Worm (Caenorhabditis elegans) whole organism, mixed stage, embryonic: ENCODE measurements around the gene zip-2.

ENCODE experiments used
- ces-1 ChIP-seq: fragments of 150-350 bp; optimal IDR thresholded peaks from 2 replicates; lab custom pipeline; 2014; ENCODE audit warnings: missing biosample characterization, missing genetic modification reagents, missing genetic modification characterization
- drap-1 ChIP-seq: fragments of 200-800 bp; sonication (Bioruptor generic); optimal IDR thresholded peaks from 3 replicates; lab custom pipeline; 2018; ENCODE audit warnings: mild to moderate bottlenecking, missing genetic modification characterization, missing compliant biosample characterization
- elt-3 ChIP-seq: fragments of 150-350 bp; optimal IDR thresholded peaks from 2 replicates; lab custom pipeline; 2014; ENCODE audit warnings: missing biosample characterization, missing genetic modification characterization
- flh-1 ChIP-seq: fragments of 200-800 bp; sonication (Bioruptor generic); optimal IDR thresholded peaks from 2 replicates; lab custom pipeline; 2018; ENCODE audit warnings: mild to moderate bottlenecking, missing genetic modification characterization, moderate library complexity, missing compliant biosample characterization
- lsy-2 ChIP-seq: fragments of 150-350 bp; optimal IDR thresholded peaks from 2 replicates; lab custom pipeline; 2014; ENCODE audit warnings: missing biosample characterization, missing genetic modification characterization
- mab-5 ChIP-seq: fragments of 150-350 bp; optimal IDR thresholded peaks from 2 replicates; lab custom pipeline; 2014; ENCODE audit warnings: missing biosample characterization, missing genetic modification characterization
- nhr-12 ChIP-seq: fragments of 150-350 bp; optimal IDR thresholded peaks from 2 replicates; lab custom pipeline; 2014; ENCODE audit warnings: missing biosample characterization, missing genetic modification characterization
- nhr-28 ChIP-seq: fragments of 150-350 bp; optimal IDR thresholded peaks from 2 replicates; lab custom pipeline; 2014; ENCODE audit warnings: missing biosample characterization, missing genetic modification characterization
- unc-120 ChIP-seq: sonication (generic microtip); optimal IDR thresholded peaks from 2 replicates; lab custom pipeline; 2017; ENCODE audit warnings: missing genetic modification characterization, missing compliant biosample characterization; ENCODE audit not compliant: poor library complexity, severe bottlenecking
- unc-39 ChIP-seq: fragments of 150-350 bp; optimal IDR thresholded peaks from 2 replicates; lab custom pipeline; 2014; ENCODE audit warnings: missing biosample characterization, missing genetic modification characterization
- unc-62 ChIP-seq: fragments of 150-350 bp; optimal IDR thresholded peaks from 2 replicates; lab custom pipeline; 2014; ENCODE audit warnings: missing biosample characterization, missing genetic modification reagents, missing genetic modification characterization
- ztf-11 ChIP-seq: fragments of 150-350 bp; optimal IDR thresholded peaks from 2 replicates; lab custom pipeline; 2014; ENCODE audit warnings: missing biosample characterization, missing genetic modification characterization

DNA sequence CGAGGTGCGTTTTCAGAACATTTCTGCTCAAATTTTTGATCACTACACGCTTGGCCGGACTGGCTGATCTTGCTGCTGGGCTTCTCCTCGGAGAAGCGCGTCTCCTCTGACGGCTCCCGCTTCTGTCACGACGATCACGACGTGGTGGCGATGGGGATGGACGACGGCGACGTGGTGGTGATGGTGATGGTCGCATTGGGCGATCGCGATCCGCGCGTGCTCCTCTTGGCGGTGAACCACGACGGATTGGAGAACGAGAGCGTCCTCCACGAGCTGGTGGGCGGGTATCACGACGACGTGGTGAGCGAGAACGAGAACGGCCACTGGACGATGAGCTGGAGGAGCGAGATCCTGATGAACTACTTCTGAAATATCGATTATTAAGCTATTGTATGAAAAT, 20.6 kb downstream of the zip-2 start:
- no peak for TF ChIP-seq unc-39
- no peak for TF ChIP-seq unc-62 (GFP tag; lab: Kevin White, UChicago)
- no peak for TF ChIP-seq ces-1 (GFP tag; lab: Kevin White, UChicago)
- no peak for TF ChIP-seq elt-3 (tag; lab: Kevin White, UChicago)
- no peak for TF ChIP-seq lsy-2 (tag; lab: Kevin White, UChicago)
- TF ChIP-seq nhr-28, result no peak
- TF ChIP-seq ztf-11 (tag; lab: Kevin White, UChicago), result no peak
- TF ChIP-seq mab-5, result no peak
- TF ChIP-seq drap-1, result no peak
- TF ChIP-seq flh-1, result no peak
- no peak for TF ChIP-seq nhr-12 (tag; lab: Kevin White, UChicago)
- no peak for TF ChIP-seq unc-120
